Worm (Caenorhabditis elegans) whole organism, L4 larva: ENCODE results near the gene pgph-2.

Source experiments
- F37D6.2 ChIP-seq: sonication (generic microtip); optimal IDR thresholded peaks from 2 replicates; lab custom pipeline; 2016; ENCODE audit warnings: mild to moderate bottlenecking, missing genetic modification characterization, missing compliant biosample characterization
- Y105C5A.15 ChIP-seq: fragments of 200-800 bp; sonication (Bioruptor generic); IDR thresholded peaks from 2 replicates; pipeline ENCODE4 v1.3.6; 2022; ENCODE audit warnings: missing genetic modification characterization, missing compliant biosample characterization
- Y48G9A.11 ChIP-seq: fragments of 200-800 bp; sonication (Bioruptor generic); IDR thresholded peaks from 2 replicates; pipeline ENCODE4 v1.3.6; 2022; ENCODE audit warnings: missing genetic modification reagents, missing genetic modification characterization, missing compliant biosample characterization
- ZK337.2 ChIP-seq: fragments of 200-800 bp; sonication (Bioruptor generic); IDR thresholded peaks from 2 replicates; pipeline ENCODE4 v1.3.6; 2022; ENCODE audit warnings: missing genetic modification reagents, missing genetic modification characterization, missing compliant biosample characterization
- arid-1 ChIP-seq: fragments of 200-800 bp; sonication (Bioruptor generic); conservative IDR thresholded peaks from 2 replicates; pipeline ENCODE4 v1.3.6; 2022; ENCODE audit warnings: missing genetic modification reagents, missing genetic modification characterization, missing compliant biosample characterization
- attf-4 ChIP-seq: sonication (generic microtip); optimal IDR thresholded peaks from 3 replicates; lab custom pipeline; 2017; ENCODE audit warnings: missing biosample characterization, missing genetic modification characterization
- ceh-32 ChIP-seq: sonication (generic microtip); optimal IDR thresholded peaks from 2 replicates; lab custom pipeline; 2016; ENCODE audit warnings: mild to moderate bottlenecking, missing genetic modification characterization, missing compliant biosample characterization; ENCODE audit not compliant: poor library complexity
- ceh-62 ChIP-seq: sonication (generic microtip); optimal IDR thresholded peaks from 2 replicates; lab custom pipeline; 2017; ENCODE audit warnings: missing biosample characterization, missing genetic modification characterization
- dmd-6 ChIP-seq: fragments of 200-800 bp; sonication (Bioruptor generic); IDR thresholded peaks from 2 replicates; pipeline ENCODE4 v1.3.6; 2022; ENCODE audit warnings: missing genetic modification reagents, missing genetic modification characterization, missing compliant biosample characterization
- dmd-8 ChIP-seq: fragments of 200-800 bp; sonication (Bioruptor generic); IDR thresholded peaks from 2 replicates; pipeline ENCODE4 v1.3.6; 2022; ENCODE audit warnings: missing genetic modification characterization, missing compliant biosample characterization
- dpl-1 ChIP-seq: fragments of 150-350 bp; optimal IDR thresholded peaks from 2 replicates; lab custom pipeline; 2014; ENCODE audit warnings: missing biosample characterization, missing genetic modification reagents, missing genetic modification characterization
- duxl-1 ChIP-seq: sonication (generic microtip); optimal IDR thresholded peaks from 2 replicates; lab custom pipeline; 2016; ENCODE audit warnings: mild to moderate bottlenecking, missing genetic modification characterization, moderate library complexity, missing compliant biosample characterization; ENCODE audit not compliant: poor library complexity
- dve-1 ChIP-seq: sonication (generic microtip); optimal IDR thresholded peaks from 2 replicates; lab custom pipeline; 2017; ENCODE audit warnings: antibody characterized with exemption, mild to moderate bottlenecking, missing genetic modification characterization, missing compliant biosample characterization; ENCODE audit not compliant: insufficient read depth
- egl-43 ChIP-seq: fragments of 200-800 bp; sonication (Bioruptor generic); IDR thresholded peaks from 2 replicates; pipeline ENCODE4 v1.3.6; 2022; ENCODE audit warnings: missing genetic modification reagents, missing genetic modification characterization, missing compliant biosample characterization
- gei-8 ChIP-seq: fragments of 200-800 bp; sonication (Bioruptor generic); optimal IDR thresholded peaks from 2 replicates; lab custom pipeline; 2018; ENCODE audit warnings: mild to moderate bottlenecking, missing genetic modification characterization, missing compliant biosample characterization
- hlh-30 ChIP-seq: sonication (generic microtip); optimal IDR thresholded peaks from 2 replicates; lab custom pipeline; 2017; ENCODE audit warnings: antibody characterized with exemption, mild to moderate bottlenecking, missing genetic modification characterization, missing compliant biosample characterization; ENCODE audit not compliant: insufficient read depth
- jun-1 ChIP-seq: fragments of 150-350 bp; optimal IDR thresholded peaks from 2 replicates; lab custom pipeline; 2014; ENCODE audit warnings: missing biosample characterization, missing genetic modification reagents, missing genetic modification characterization
- lin-13 ChIP-seq: fragments of 150-350 bp; optimal IDR thresholded peaks from 2 replicates; lab custom pipeline; 2014; ENCODE audit warnings: missing biosample characterization, missing genetic modification reagents, missing genetic modification characterization
- lin-29 ChIP-seq: fragments of 200-800 bp; sonication (Bioruptor generic); IDR thresholded peaks from 2 replicates; pipeline ENCODE4 v1.3.6; 2022; ENCODE audit warnings: missing genetic modification reagents, missing genetic modification characterization, missing compliant biosample characterization
- lir-3 ChIP-seq: sonication (generic microtip); optimal IDR thresholded peaks from 2 replicates; lab custom pipeline; 2016; ENCODE audit warnings: mild to moderate bottlenecking, missing genetic modification characterization, missing compliant biosample characterization
- lsy-2 ChIP-seq, 2 experiments: fragments of 150-350 bp in 1 of 2; sonication (generic microtip) in 1 of 2; optimal IDR thresholded peaks; 2 replicates each; lab custom pipeline; 2014 to 2017; ENCODE audit warnings: missing biosample characterization in 2 of 2, missing genetic modification characterization in 2 of 2
- madf-5 ChIP-seq, 2 experiments: fragments of 200-800 bp; sonication (Bioruptor generic); IDR thresholded peaks; 2 replicates each; pipeline ENCODE4 v1.3.6; 2022; ENCODE audit warnings: missing compliant biosample characterization in 2 of 2, missing genetic modification characterization in 2 of 2
- madf-9 ChIP-seq: fragments of 200-800 bp; sonication (Bioruptor generic); conservative IDR thresholded peaks from 2 replicates; pipeline ENCODE4 v1.3.6; 2022; ENCODE audit warnings: missing genetic modification reagents, missing genetic modification characterization, missing compliant biosample characterization
- mdl-1 ChIP-seq, 2 experiments: fragments of 150-350 bp in 1 of 2; sonication (generic microtip) in 1 of 2; optimal IDR thresholded peaks; 2 replicates each; lab custom pipeline; 2014 to 2017; ENCODE audit warnings: missing biosample characterization in 2 of 2, missing genetic modification characterization in 2 of 2
- mes-2 ChIP-seq: sonication (generic microtip); optimal IDR thresholded peaks from 2 replicates; lab custom pipeline; 2016; ENCODE audit warnings: missing genotype, mild to moderate bottlenecking, missing genetic modification characterization, missing compliant biosample characterization; ENCODE audit not compliant: poor library complexity, severe bottlenecking
- nhr-102 ChIP-seq: sonication (generic microtip); optimal IDR thresholded peaks from 2 replicates; lab custom pipeline; 2016; ENCODE audit warnings: mild to moderate bottlenecking, missing genetic modification characterization, moderate library complexity, missing compliant biosample characterization
- nhr-11 ChIP-seq: fragments of 150-350 bp; optimal IDR thresholded peaks from 2 replicates; lab custom pipeline; 2014; ENCODE audit warnings: missing biosample characterization, missing genetic modification characterization
- nhr-28 ChIP-seq: fragments of 150-350 bp; optimal IDR thresholded peaks from 2 replicates; lab custom pipeline; 2014; ENCODE audit warnings: missing biosample characterization, missing genetic modification characterization
- nhr-41 ChIP-seq: fragments of 200-800 bp; sonication (Bioruptor generic); IDR thresholded peaks from 2 replicates; pipeline ENCODE4 v1.3.6; 2022; ENCODE audit warnings: missing genetic modification reagents, missing genetic modification characterization, missing compliant biosample characterization
- nhr-48 ChIP-seq: sonication (generic microtip); optimal IDR thresholded peaks from 2 replicates; lab custom pipeline; 2016; ENCODE audit warnings: mild to moderate bottlenecking, missing genetic modification characterization, missing compliant biosample characterization
- nhr-6 ChIP-seq: fragments of 150-350 bp; optimal IDR thresholded peaks from 2 replicates; lab custom pipeline; 2014; ENCODE audit warnings: missing biosample characterization, missing genetic modification characterization
- nhr-77 ChIP-seq: fragments of 150-350 bp; optimal IDR thresholded peaks from 2 replicates; lab custom pipeline; 2014; ENCODE audit warnings: missing biosample characterization, missing genetic modification characterization
- pqm-1 ChIP-seq: sonication (generic microtip); optimal IDR thresholded peaks from 2 replicates; lab custom pipeline; 2017; ENCODE audit warnings: missing biosample characterization, missing genetic modification characterization
- snpc-1.2 ChIP-seq: fragments of 200-800 bp; sonication (Bioruptor generic); IDR thresholded peaks from 2 replicates; pipeline ENCODE4 v1.3.6; 2022; ENCODE audit warnings: missing genetic modification reagents, missing genetic modification characterization, missing compliant biosample characterization
- snpc-4 ChIP-seq: fragments of 150-350 bp; optimal IDR thresholded peaks from 2 replicates; lab custom pipeline; 2014; ENCODE audit warnings: missing biosample characterization, missing genetic modification characterization
- spr-1 ChIP-seq: sonication (generic microtip); optimal IDR thresholded peaks from 2 replicates; lab custom pipeline; 2016; ENCODE audit warnings: mild to moderate bottlenecking, missing genetic modification characterization, missing compliant biosample characterization
- zfp-2 ChIP-seq: sonication (generic microtip); optimal IDR thresholded peaks from 2 replicates; lab custom pipeline; 2016; ENCODE audit warnings: mild to moderate bottlenecking, missing genetic modification characterization, missing compliant biosample characterization
- zfp-3 ChIP-seq: fragments of 200-800 bp; sonication (Bioruptor generic); conservative IDR thresholded peaks from 2 replicates; pipeline ENCODE4 v1.3.6; 2022; ENCODE audit warnings: missing genetic modification reagents, missing genetic modification characterization, missing compliant biosample characterization
- ztf-7 ChIP-seq: fragments of 150-350 bp; optimal IDR thresholded peaks from 2 replicates; lab custom pipeline; 2014; ENCODE audit warnings: missing biosample characterization, missing genetic modification characterization

The pgph-2 gene

ce11 chrV:5790497-5791280, 25.8 kb downstream of the pgph-2 start, which contains the start of the genes nhr-142 and F44E7.9 (continued):
- TF ChIP-seq pqm-1 (tag; lab: Kevin White, UChicago) (peak; percentile 16), ztf-7 (tag; lab: Kevin White, UChicago) (peak; percentile 80), lsy-2 (tag; optimal IDR thresholded peaks at IDR 0.05; lab: Kevin White, UChicago) (peak; percentile 33 to 89), zfp-3 (0 out of 2 replicates have a peak, but pooled peaks have one; percentile 54), dve-1 (tag; lab: Kevin White, UChicago) (peak; percentile 82), Y48G9A.11 (GFP tag; lab: Robert Waterston, UW) (peak; percentile 47; the same call in 1 of the 2 replicates), F37D6.2 (tag; lab: Kevin White, UChicago) (peak; percentile 61), Y105C5A.15 (no peak), egl-43 (GFP tag; lab: Robert Waterston, UW) (0 out of 2 replicates have a peak, but pooled peaks have one; percentile 12), snpc-1.2 (GFP tag; lab: Robert Waterston, UW) (peak; percentile 66), gei-8 (GFP tag; lab: Kevin White, UChicago) (no peak), attf-4 (tag; lab: Kevin White, UChicago) (no peak), duxl-1 (peak; percentile 37), madf-9 (GFP tag; lab: Robert Waterston, UW) (peak; percentile 66), nhr-11 (tag; lab: Kevin White, UChicago) (peak; percentile 82), zfp-2 (peak; percentile 27), snpc-4 (tag; lab: Kevin White, UChicago) (no peak), ceh-32 (tag; lab: Kevin White, UChicago) (no peak), lin-13 (GFP tag; lab: Kevin White, UChicago) (peak; percentile 80), jun-1 (peak; percentile 21), hlh-30 (tag; lab: Kevin White, UChicago) (peak; percentile 59), dmd-8 (GFP tag; lab: Robert Waterston, UW) (no peak), mdl-1 (tag; optimal IDR thresholded peaks at IDR 0.05; lab: Kevin White, UChicago) (peak in 1 of 2 experiments; percentile 32), nhr-77 (tag; lab: Kevin White, UChicago) (peak; percentile 84), dmd-6 (GFP tag; lab: Robert Waterston, UW) (peak; percentile 77), arid-1 (GFP tag; lab: Robert Waterston, UW) (peak; percentile 76), spr-1 (tag; lab: Kevin White, UChicago) (peak; percentile 83), nhr-102 (tag; lab: Kevin White, UChicago) (peak; percentile 92), ZK337.2 (GFP tag; lab: Robert Waterston, UW) (peak; percentile 39; the same call in 1 of the 2 replicates), madf-5 (GFP tag; IDR thresholded peaks at IDR 0.05; lab: Robert Waterston, UW) (no peak), lir-3 (tag; lab: Kevin White, UChicago) (peak; percentile 2), dpl-1 (GFP tag; lab: Kevin White, UChicago) (peak; percentile 83), lin-29 (GFP tag; lab: Robert Waterston, UW) (0 out of 2 replicates have a peak, but pooled peaks have one; percentile 52), nhr-48 (tag; lab: Kevin White, UChicago) (peak; percentile 71), nhr-28 (tag; lab: Kevin White, UChicago) (peak; percentile 100), nhr-41 (no peak), mes-2 (tag; lab: Kevin White, UChicago) (peak; percentile 95), nhr-6 (peak; percentile 91)

ce11 chrV:5792031-5792430, 27.1 kb downstream of the pgph-2 start, which contains the start of gene ZC250.2:
Gene ZC250.2, plus strand, starts transcription at chrV:5792331.
- TF ChIP-seq ceh-62 (tag; lab: Kevin White, UChicago) = no peak
